Worm (Caenorhabditis elegans) whole organism, early embryonic: ENCODE results near the gene srx-42.

Experiments
- B0310.2 ChIP-seq: sonication (generic microtip); optimal IDR thresholded peaks from 2 replicates; lab custom pipeline; 2016; ENCODE audit warnings: mild to moderate bottlenecking, missing genetic modification characterization, missing compliant biosample characterization
- F13C5.2 ChIP-seq: sonication (generic microtip); optimal IDR thresholded peaks from 2 replicates; lab custom pipeline; 2017; ENCODE audit warnings: mild to moderate bottlenecking, missing genetic modification characterization, inconsistent platforms, missing compliant biosample characterization
- ama-1 ChIP-seq: fragments of 150-350 bp; optimal IDR thresholded peaks from 2 replicates; lab custom pipeline; 2014
- ceh-13 ChIP-seq: fragments of 200-800 bp; sonication (Bioruptor generic); optimal IDR thresholded peaks from 2 replicates; lab custom pipeline; 2018; ENCODE audit warnings: mild to moderate bottlenecking, missing genetic modification characterization, missing compliant biosample characterization
- ceh-36 ChIP-seq: sonication (generic microtip); optimal IDR thresholded peaks from 2 replicates; lab custom pipeline; 2016; ENCODE audit warnings: missing genetic modification characterization, inconsistent platforms, missing compliant biosample characterization
- ets-7 ChIP-seq: sonication (generic microtip); optimal IDR thresholded peaks from 2 replicates; lab custom pipeline; 2016; ENCODE audit warnings: missing genotype, missing genetic modification characterization, missing compliant biosample characterization
- flt-1 ChIP-seq: fragments of 200-800 bp; sonication (Bioruptor generic); IDR thresholded peaks from 2 replicates; pipeline ENCODE4 v1.3.6; 2022; ENCODE audit warnings: missing genetic modification characterization, missing compliant biosample characterization
- hmbx-1 ChIP-seq: sonication (generic microtip); optimal IDR thresholded peaks from 2 replicates; lab custom pipeline; 2016; ENCODE audit warnings: mild to moderate bottlenecking, missing genetic modification characterization, missing compliant biosample characterization
- hnd-1 ChIP-seq: sonication (generic microtip); optimal IDR thresholded peaks from 2 replicates; lab custom pipeline; 2016; ENCODE audit warnings: missing genetic modification characterization, missing compliant biosample characterization
- sea-1 ChIP-seq: fragments of 200-800 bp; sonication (Bioruptor generic); conservative IDR thresholded peaks from 2 replicates; pipeline ENCODE4 v1.3.6; 2022; ENCODE audit warnings: missing genetic modification characterization, missing compliant biosample characterization
- tbx-11 ChIP-seq: fragments of 200-800 bp; sonication (Bioruptor generic); IDR thresholded peaks from 2 replicates; pipeline ENCODE4 v1.3.6; 2022; ENCODE audit warnings: missing genetic modification characterization, missing compliant biosample characterization
- tbx-37 ChIP-seq: fragments of 200-800 bp; sonication (Bioruptor generic); conservative IDR thresholded peaks from 2 replicates; pipeline ENCODE4 v1.3.6; 2022; ENCODE audit warnings: missing genetic modification reagents, missing genetic modification characterization, missing compliant biosample characterization
- tra-4 ChIP-seq: sonication (generic microtip); optimal IDR thresholded peaks from 2 replicates; lab custom pipeline; 2017; ENCODE audit warnings: missing genetic modification characterization, missing compliant biosample characterization

DNA sequence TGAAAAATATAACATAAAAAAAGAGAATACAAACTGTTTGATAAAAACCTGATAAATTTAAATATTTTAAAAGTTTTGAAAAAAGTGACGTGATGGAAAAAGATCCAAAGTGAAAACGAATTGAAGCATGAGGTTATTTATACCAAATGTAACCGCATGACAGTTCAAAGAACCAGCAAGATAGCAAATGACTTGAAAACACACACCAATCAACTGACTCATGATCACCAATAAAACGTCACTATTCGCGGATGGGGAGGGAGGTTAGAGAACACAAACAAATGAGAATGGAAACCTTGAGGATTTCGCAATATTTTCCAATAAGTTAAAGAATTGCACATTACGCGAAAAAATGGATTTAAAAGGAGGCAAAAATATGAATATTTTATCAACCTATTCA is 11.4 kb upstream of the srx-42 start, which contains the start of gene C06B3.7:
- TF ChIP-seq ama-1 (lab: Kevin White, UChicago) (no peak), flt-1 (GFP tag; lab: Robert Waterston, UW) (no peak), B0310.2 (tag; lab: Kevin White, UChicago) (no peak), tbx-37 (GFP tag; lab: Robert Waterston, UW) (no peak), hnd-1 (tag; lab: Kevin White, UChicago) (no peak), ets-7 (tag; lab: Kevin White, UChicago) (no peak), F13C5.2 (tag; lab: Kevin White, UChicago) (no peak), sea-1 (GFP tag; lab: Robert Waterston, UW) (no peak), ceh-13 (GFP tag; lab: Kevin White, UChicago) (no peak), hmbx-1 (tag; lab: Kevin White, UChicago) (no peak), tbx-11 (GFP tag; lab: Robert Waterston, UW) (no peak), tra-4 (tag; lab: Kevin White, UChicago) (no peak), ceh-36 (tag; lab: Kevin White, UChicago) (no peak)
